Worm (Caenorhabditis elegans): Measurements from ENCODE around the gene fbxa-74.

ce11 chrIII:1713991-1714611, 15.3 kb upstream of the fbxa-74 start:
- no peak for TF ChIP-seq scrt-1 (GFP tag; IDR thresholded peaks at IDR 0.05)
- TF ChIP-seq tbx-37 (GFP tag; conservative IDR thresholded peaks at IDR 0.05) = no peak
- no peak for TF ChIP-seq ama-1 (optimal IDR thresholded peaks at IDR 0.05)
- no peak for TF ChIP-seq B0310.2 (tag; optimal IDR thresholded peaks at IDR 0.05)
- TF ChIP-seq tra-4 (tag; optimal IDR thresholded peaks at IDR 0.05) = no peak
- no peak for TF ChIP-seq flt-1 (GFP tag; IDR thresholded peaks at IDR 0.05)
- TF ChIP-seq hmbx-1 (tag; optimal IDR thresholded peaks at IDR 0.05) = no peak
- TF ChIP-seq hnd-1 (tag; optimal IDR thresholded peaks at IDR 0.05) = no peak

Measured in whole organism, early embryonic.